Fruit fly (Drosophila melanogaster): Measurements from ENCODE around the gene CG14551.
A peak's percentile ranks its signal among the peaks of the same experiment; 100 is the strongest.

CG14551 gene

DNA sequence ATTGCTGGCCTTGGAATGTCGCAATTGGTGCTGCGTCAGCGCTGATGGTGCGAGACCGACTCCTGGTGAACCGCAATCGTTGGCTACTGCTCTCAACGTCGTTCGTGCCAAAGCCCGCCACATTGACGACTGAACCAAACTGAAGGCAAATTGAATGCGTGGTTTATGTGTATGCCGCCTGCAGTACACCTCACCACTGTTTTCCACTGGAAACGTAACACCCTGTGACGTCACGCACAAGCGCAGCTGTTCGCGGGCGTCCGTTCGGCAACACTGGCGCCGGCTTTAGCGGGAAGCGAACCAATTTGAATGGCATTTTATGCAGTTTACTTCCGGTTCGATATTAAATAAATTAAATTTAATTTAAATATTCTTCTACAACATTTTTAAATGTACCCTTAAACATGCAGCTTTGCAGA is 7.6 kb downstream of the CG14551 start, which contains the start of gene Cmpk (continued):
- TF ChIP-seq hkb (optimal IDR thresholded peaks at IDR 0.05): no peak
- TF ChIP-seq hkb (GFP tag; IDR thresholded peaks at IDR 0.05): peak; percentile 69
- 0 out of 2 replicates have a peak, but pooled peaks have one; percentile 4 for TF ChIP-seq sisA (GFP tag; IDR thresholded peaks at IDR 0.05)
- TF ChIP-seq chm (GFP tag; IDR thresholded peaks at IDR 0.05): peak; percentile 77
- TF ChIP-seq CG4854 (GFP tag; optimal IDR thresholded peaks at IDR 0.05): peak; percentile 16
- TF ChIP-seq Fer2 (tag; optimal IDR thresholded peaks at IDR 0.05): peak; percentile 45
- TF ChIP-seq B-H2 (GFP tag; optimal IDR thresholded peaks at IDR 0.05): peak; percentile 92
- peak; percentile 69 for TF ChIP-seq CG32532 (GFP tag; IDR thresholded peaks at IDR 0.05)
- peak; percentile 77 for TF ChIP-seq Rfx (GFP tag; IDR thresholded peaks at IDR 0.05)
- TF ChIP-seq CG17359 (tag; optimal IDR thresholded peaks at IDR 0.05): peak; percentile 64
- 0 out of 4 replicates have a peak, but pooled peaks have one; percentile 6 for TF ChIP-seq Gug (GFP tag; IDR thresholded peaks at IDR 0.05)
- TF ChIP-seq kay (GFP tag; optimal IDR thresholded peaks at IDR 0.05): peak; percentile 23
- TF ChIP-seq CG1832 (GFP tag; optimal IDR thresholded peaks at IDR 0.05): no peak
- TF ChIP-seq caup (GFP tag; optimal IDR thresholded peaks at IDR 0.05; ENCODE audit: severe bottlenecking): peak; percentile 91
- peak; percentile 26 for TF ChIP-seq maf-S (GFP tag; optimal IDR thresholded peaks at IDR 0.05)
- TF ChIP-seq CG2129 (GFP tag; IDR thresholded peaks at IDR 0.05; ENCODE audit: partially characterized antibody): no peak
- TF ChIP-seq CG11695 (GFP tag; IDR thresholded peaks at IDR 0.05): 0 out of 3 replicates have a peak, but pooled peaks have one; percentile 16
- TF ChIP-seq CG17802 (tag; optimal IDR thresholded peaks at IDR 0.05): peak; percentile 70
- peak; percentile 42 for TF ChIP-seq her (GFP tag; optimal IDR thresholded peaks at IDR 0.05)
- TF ChIP-seq sug (tag; optimal IDR thresholded peaks at IDR 0.05): peak; percentile 69
- peak; percentile 31 for TF ChIP-seq NC2β (GFP tag; optimal IDR thresholded peaks at IDR 0.05)
- TF ChIP-seq CG10321 (GFP tag; IDR thresholded peaks at IDR 0.05): peak; percentile 26; the same call in 1 of the 2 replicates
- peak; percentile 52 for TF ChIP-seq CG10654 (GFP tag; optimal IDR thresholded peaks at IDR 0.05)
- TF ChIP-seq MESR4 (GFP tag; optimal IDR thresholded peaks at IDR 0.05): peak; percentile 96
- TF ChIP-seq CG12744 (GFP tag; optimal IDR thresholded peaks at IDR 0.05): no peak
- TF ChIP-seq HmgZ (tag; optimal IDR thresholded peaks at IDR 0.05): peak; percentile 76
- TF ChIP-seq vfl (GFP tag; optimal IDR thresholded peaks at IDR 0.05): peak; percentile 12
- peak in 1 of 2 experiments; percentile 94 for TF ChIP-seq Pdp1 (GFP tag; optimal IDR thresholded peaks at IDR 0.05)
- no peak for TF ChIP-seq fu2 (GFP tag; optimal IDR thresholded peaks at IDR 0.05)
- peak; percentile 14 for TF ChIP-seq CG8281 (tag; optimal IDR thresholded peaks at IDR 0.05)
- TF ChIP-seq CkIIα-i1 (GFP tag; IDR thresholded peaks at IDR 0.05): no peak
- peak; percentile 85; the same call in 1 of the 2 replicates for TF ChIP-seq aop (GFP tag; IDR thresholded peaks at IDR 0.05)
- TF ChIP-seq Ssrp (tag; optimal IDR thresholded peaks at IDR 0.05): peak; percentile 2
- peak; percentile 55 for TF ChIP-seq CTCF (GFP tag; optimal IDR thresholded peaks at IDR 0.05)
- TF ChIP-seq Taf1 (GFP tag; IDR thresholded peaks at IDR 0.05): no peak
- no peak for TF ChIP-seq CG12155 (GFP tag; optimal IDR thresholded peaks at IDR 0.05)
- TF ChIP-seq nerfin-2 (GFP tag; IDR thresholded peaks at IDR 0.05; ENCODE audit: partially characterized antibody): no peak
- TF ChIP-seq Sry-β (GFP tag; optimal IDR thresholded peaks at IDR 0.05): peak; percentile 46
- TF ChIP-seq fd64A (GFP tag; optimal IDR thresholded peaks at IDR 0.05): peak; percentile 66
- TF ChIP-seq CG10147 (GFP tag; optimal IDR thresholded peaks at IDR 0.05): peak; percentile 51
- 0 out of 2 replicates have a peak, but pooled peaks have one; percentile 58 for TF ChIP-seq CG11085 (GFP tag; IDR thresholded peaks at IDR 0.05)
- TF ChIP-seq CG12219 (GFP tag; optimal IDR thresholded peaks at IDR 0.05): peak; percentile 48
- TF ChIP-seq CG3407 (GFP tag; optimal IDR thresholded peaks at IDR 0.05): peak; percentile 63
- 0 out of 2 replicates have a peak, but pooled peaks have one; percentile 27 for TF ChIP-seq danr (GFP tag; IDR thresholded peaks at IDR 0.05)
- TF ChIP-seq slp2 (GFP tag; optimal IDR thresholded peaks at IDR 0.05): no peak
- peak; percentile 31 for TF ChIP-seq Bdp1 (GFP tag; optimal IDR thresholded peaks at IDR 0.05)
- peak; percentile 65 for TF ChIP-seq pfk (GFP tag; optimal IDR thresholded peaks at IDR 0.05)
- no peak for TF ChIP-seq CG3726 (GFP tag; IDR thresholded peaks at IDR 0.05)
- peak; percentile 1 for TF ChIP-seq Bteb2 (GFP tag; optimal IDR thresholded peaks at IDR 0.05)
- no peak for TF ChIP-seq cad (GFP tag; optimal IDR thresholded peaks at IDR 0.05)
- TF ChIP-seq grn (GFP tag; optimal IDR thresholded peaks at IDR 0.05): no peak

Data from whole organism, embryonic.